Fruit fly (Drosophila melanogaster): ENCODE results near the gene CG31156.

dm6 chr3R:22598759-22599158 lies 14.7 kb downstream of the CG31156 start:
- no peak for TF ChIP-seq CG4496 (GFP tag; IDR thresholded peaks at IDR 0.05)
- TF ChIP-seq rn (GFP tag; IDR thresholded peaks at IDR 0.05) = no peak
- TF ChIP-seq Ets98B (GFP tag; IDR thresholded peaks at IDR 0.05) = no peak
- TF ChIP-seq Snoo (tag; optimal IDR thresholded peaks at IDR 0.05) = no peak
- TF ChIP-seq EcR (GFP tag; optimal IDR thresholded peaks at IDR 0.05) = no peak
- no peak for TF ChIP-seq Pif1B (GFP tag; optimal IDR thresholded peaks at IDR 0.05)
- no peak for TF ChIP-seq CG8301 (tag; optimal IDR thresholded peaks at IDR 0.05)
- TF ChIP-seq CG10348 (GFP tag; IDR thresholded peaks at IDR 0.05) = no peak

All from whole organism, pupa.